Worm (Caenorhabditis elegans) whole organism, L1 larva: ENCODE data around the gene Y110A2AL.5.

Experiments used
- alr-1 ChIP-seq: fragments of 200-800 bp; sonication (Bioruptor generic); optimal IDR thresholded peaks from 2 replicates; lab custom pipeline; 2018; ENCODE audit warnings: borderline replicate concordance, mild to moderate bottlenecking, missing genetic modification characterization, missing compliant biosample characterization
- aly-2 ChIP-seq: fragments of 150-350 bp; optimal IDR thresholded peaks from 2 replicates; lab custom pipeline; 2014; ENCODE audit warnings: missing biosample characterization, missing genetic modification characterization
- blmp-1 ChIP-seq: fragments of 150-350 bp; optimal IDR thresholded peaks from 2 replicates; lab custom pipeline; 2014; ENCODE audit warnings: missing biosample characterization, missing genetic modification characterization
- ceh-63 ChIP-seq: fragments of 200-800 bp; sonication (Bioruptor generic); optimal IDR thresholded peaks from 2 replicates; lab custom pipeline; 2018; ENCODE audit warnings: mild to moderate bottlenecking, missing genetic modification characterization, missing compliant biosample characterization
- ceh-90 ChIP-seq: sonication (generic microtip); optimal IDR thresholded peaks from 2 replicates; lab custom pipeline; 2016; ENCODE audit warnings: missing genetic modification characterization, missing compliant biosample characterization
- ces-1 ChIP-seq: fragments of 150-350 bp; optimal IDR thresholded peaks from 2 replicates; lab custom pipeline; 2014; ENCODE audit warnings: missing biosample characterization, missing genetic modification reagents, missing genetic modification characterization
- dpl-1 ChIP-seq, 3 experiments: fragments of 150-350 bp in 2 of 3; sonication (generic microtip) in 1 of 3; optimal IDR thresholded peaks; 2 replicates each; lab custom pipeline; 2014 to 2017; ENCODE audit warnings: missing biosample characterization in 3 of 3, missing genetic modification characterization in 3 of 3, missing genetic modification reagents in 3 of 3
- efl-1 ChIP-seq, 4 experiments: fragments of 150-350 bp; optimal IDR thresholded peaks in 3 of 4; peaks in 1 of 4; 1 replicate in 1 of 4; 2 replicates in 3 of 4; lab custom pipeline; 2014; ENCODE audit warnings: missing biosample characterization in 2 of 4, missing genetic modification characterization in 2 of 4, missing genetic modification reagents in 2 of 4
- efl-3 ChIP-seq: fragments of 200-800 bp; sonication (Bioruptor generic); optimal IDR thresholded peaks from 2 replicates; lab custom pipeline; 2018; ENCODE audit warnings: mild to moderate bottlenecking, missing genetic modification characterization, missing compliant biosample characterization
- elt-2 ChIP-seq: sonication (generic microtip); optimal IDR thresholded peaks from 2 replicates; lab custom pipeline; 2016; ENCODE audit warnings: missing genetic modification characterization, mild to moderate bottlenecking, inconsistent platforms, missing compliant biosample characterization, missing genetic modification reagents
- elt-3 ChIP-seq, 6 experiments: fragments of 150-350 bp in 1 of 6; sonication (generic microtip); optimal IDR thresholded peaks; 2 replicates each; lab custom pipeline; 2017 to 2018; ENCODE audit warnings: missing biosample characterization in 6 of 6, missing genetic modification characterization in 6 of 6, inconsistent platforms in 1 of 6
- fkh-4 ChIP-seq: sonication (generic microtip); optimal IDR thresholded peaks from 2 replicates; lab custom pipeline; 2016; ENCODE audit warnings: missing compliant biosample characterization, missing genetic modification characterization, borderline replicate concordance
- hlh-17 ChIP-seq: fragments of 200-800 bp; sonication (Bioruptor generic); optimal IDR thresholded peaks from 2 replicates; lab custom pipeline; 2018; ENCODE audit warnings: missing genetic modification characterization, mild to moderate bottlenecking, missing compliant biosample characterization, moderate library complexity, borderline replicate concordance
- hpl-2 ChIP-seq: fragments of 150-350 bp; optimal IDR thresholded peaks from 2 replicates; lab custom pipeline; 2014; ENCODE audit warnings: missing biosample characterization, missing genetic modification reagents, missing genetic modification characterization
- isw-1 ChIP-seq: fragments of 200-800 bp; sonication (Bioruptor generic); IDR thresholded peaks from 2 replicates; pipeline ENCODE4 v1.3.6; 2022; ENCODE audit warnings: missing genetic modification characterization, missing compliant biosample characterization
- lin-13 ChIP-seq: fragments of 150-350 bp; optimal IDR thresholded peaks from 2 replicates; lab custom pipeline; 2014; ENCODE audit warnings: missing biosample characterization, missing genetic modification reagents, missing genetic modification characterization
- lin-14 ChIP-seq: fragments of 200-800 bp; sonication (Bioruptor generic); optimal IDR thresholded peaks from 2 replicates; lab custom pipeline; 2018; ENCODE audit warnings: mild to moderate bottlenecking, missing genetic modification characterization, moderate library complexity, missing compliant biosample characterization
- lin-39 ChIP-seq: fragments of 150-350 bp; optimal IDR thresholded peaks from 2 replicates; lab custom pipeline; 2014; ENCODE audit warnings: missing biosample characterization, missing genetic modification reagents, missing genetic modification characterization
- lsy-2 ChIP-seq, 2 experiments: fragments of 150-350 bp; optimal IDR thresholded peaks; 2 replicates each; lab custom pipeline; 2014; ENCODE audit warnings: missing biosample characterization in 2 of 2, missing genetic modification characterization in 2 of 2
- mab-9 ChIP-seq: fragments of 200-800 bp; sonication (Bioruptor generic); IDR thresholded peaks from 2 replicates; pipeline ENCODE4 v1.3.6; 2022; ENCODE audit warnings: missing genetic modification reagents, missing genetic modification characterization, missing compliant biosample characterization
- mef-2 ChIP-seq: fragments of 150-350 bp; optimal IDR thresholded peaks from 2 replicates; lab custom pipeline; 2014; ENCODE audit warnings: missing biosample characterization, missing genetic modification characterization
- mep-1 ChIP-seq: fragments of 150-350 bp; optimal IDR thresholded peaks from 2 replicates; lab custom pipeline; 2014; ENCODE audit warnings: missing biosample characterization, missing genetic modification characterization
- nhr-20 ChIP-seq: sonication (generic microtip); optimal IDR thresholded peaks from 2 replicates; lab custom pipeline; 2016; ENCODE audit warnings: mild to moderate bottlenecking, missing genetic modification characterization, missing compliant biosample characterization
- nhr-71 ChIP-seq: sonication (generic microtip); optimal IDR thresholded peaks from 2 replicates; lab custom pipeline; 2016; ENCODE audit warnings: mild to moderate bottlenecking, missing genetic modification characterization, moderate library complexity, missing compliant biosample characterization
- nhr-76 ChIP-seq: sonication (generic microtip); optimal IDR thresholded peaks from 2 replicates; lab custom pipeline; 2017; ENCODE audit warnings: missing biosample characterization, missing genetic modification characterization
- nhr-77 ChIP-seq: fragments of 150-350 bp; optimal IDR thresholded peaks from 2 replicates; lab custom pipeline; 2014; ENCODE audit warnings: missing biosample characterization, missing genetic modification characterization
- nhr-90 ChIP-seq: sonication (generic microtip); optimal IDR thresholded peaks from 2 replicates; lab custom pipeline; 2016; ENCODE audit warnings: mild to moderate bottlenecking, missing genetic modification characterization, missing compliant biosample characterization; ENCODE audit not compliant: poor library complexity
- pag-3 ChIP-seq: sonication (generic microtip); optimal IDR thresholded peaks from 2 replicates; lab custom pipeline; 2017; ENCODE audit warnings: missing genetic modification characterization, mild to moderate bottlenecking, missing compliant biosample characterization, antibody characterized with exemption, borderline replicate concordance; ENCODE audit not compliant: insufficient read depth
- pax-3 ChIP-seq: fragments of 200-800 bp; sonication (Bioruptor generic); optimal IDR thresholded peaks from 2 replicates; lab custom pipeline; 2018; ENCODE audit warnings: mild to moderate bottlenecking, missing genetic modification characterization, moderate library complexity, missing compliant biosample characterization
- pqm-1 ChIP-seq: sonication (generic microtip); optimal IDR thresholded peaks from 3 replicates; lab custom pipeline; 2017; ENCODE audit warnings: missing biosample characterization, missing genetic modification characterization
- snpc-4 ChIP-seq: fragments of 150-350 bp; optimal IDR thresholded peaks from 2 replicates; lab custom pipeline; 2014; ENCODE audit warnings: missing biosample characterization, missing genetic modification characterization
- snu-23 ChIP-seq: sonication (generic microtip); optimal IDR thresholded peaks from 2 replicates; lab custom pipeline; 2016; ENCODE audit warnings: missing genetic modification characterization, missing compliant biosample characterization
- sptf-1 ChIP-seq: fragments of 150-350 bp; optimal IDR thresholded peaks from 2 replicates; lab custom pipeline; 2014; ENCODE audit warnings: missing biosample characterization, missing genetic modification characterization
- unc-62 ChIP-seq: fragments of 150-350 bp; optimal IDR thresholded peaks from 2 replicates; lab custom pipeline; 2014; ENCODE audit warnings: missing biosample characterization, missing genetic modification reagents, missing genetic modification characterization
- unc-86 ChIP-seq: sonication (generic microtip); optimal IDR thresholded peaks from 2 replicates; lab custom pipeline; 2016; ENCODE audit warnings: missing genetic modification characterization, missing compliant biosample characterization
- zag-1 ChIP-seq: fragments of 150-350 bp; optimal IDR thresholded peaks from 2 replicates; lab custom pipeline; 2014; ENCODE audit warnings: missing biosample characterization, missing genetic modification characterization

The Y110A2AL.5 gene

DNA sequence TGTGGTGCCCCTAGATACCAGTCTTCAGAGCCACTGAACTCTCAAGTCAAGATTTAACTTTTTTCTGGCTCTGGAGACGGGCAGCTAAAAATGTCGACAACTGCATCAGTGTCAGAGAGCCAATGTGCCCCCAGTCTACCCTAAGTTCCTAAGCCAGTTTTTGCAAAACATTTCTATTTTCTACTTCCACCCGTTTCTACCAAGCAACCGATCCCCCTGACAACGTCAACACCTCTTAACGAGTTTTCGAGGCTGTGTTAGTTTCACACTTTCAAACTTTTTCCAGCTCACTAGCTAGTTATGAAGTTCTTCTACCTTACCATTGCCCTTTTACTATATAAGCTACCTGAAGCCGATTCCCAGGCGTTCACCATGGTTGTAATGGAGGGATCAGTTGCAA lies at the start of gene Y110A2AL.5:
Gene Y110A2AL.5 (plus strand): TSS at position 301 of the 400 bp plus-strand sequence.
- TF ChIP-seq mef-2 (no peak), mep-1 (tag; lab: Kevin White, UChicago) (no peak), ceh-90 (no peak), aly-2 (tag; lab: Kevin White, UChicago) (no peak), pag-3 (tag; lab: Kevin White, UChicago) (no peak), hlh-17 (GFP tag; lab: Kevin White, UChicago) (no peak)

DNA sequence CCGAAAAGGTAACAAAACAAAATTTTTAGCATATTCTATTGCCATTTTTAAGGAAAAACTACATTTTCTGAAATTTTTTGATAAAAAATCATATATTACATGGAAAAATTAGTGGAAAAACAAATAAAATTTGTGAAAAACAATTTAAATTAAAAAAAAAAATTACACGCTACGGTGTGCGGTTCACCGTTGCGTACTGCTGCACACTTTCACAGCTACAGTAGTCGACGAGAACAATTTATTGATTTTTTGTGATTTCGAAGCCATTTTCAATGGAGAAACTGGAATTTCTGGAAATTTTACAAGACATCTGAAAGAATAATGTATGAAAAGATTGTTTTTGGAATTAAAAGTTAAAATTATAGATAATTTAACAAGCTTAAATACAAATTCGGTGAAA lies 49.3 kb upstream of the Y110A2AL.5 start:
- TF ChIP-seq unc-62 (GFP tag; lab: Kevin White, UChicago): no peak
- TF ChIP-seq dpl-1 (GFP tag; optimal IDR thresholded peaks at IDR 0.05; lab: Kevin White, UChicago): no peak
- no peak for TF ChIP-seq efl-1 (optimal IDR thresholded peaks at IDR 0.05; lab: Kevin White, UChicago)
- TF ChIP-seq efl-1 (GFP tag; optimal IDR thresholded peaks at IDR 0.05 in 1 of 2; lab: Kevin White, UChicago): no peak
- TF ChIP-seq efl-3 (GFP tag; lab: Kevin White, UChicago): no peak
- no peak for TF ChIP-seq snpc-4 (tag; lab: Kevin White, UChicago)
- no peak for TF ChIP-seq aly-2 (tag; lab: Kevin White, UChicago)
- TF ChIP-seq nhr-90 (tag; lab: Kevin White, UChicago): no peak
- TF ChIP-seq nhr-77: no peak
- TF ChIP-seq blmp-1 (tag; lab: Kevin White, UChicago): no peak
- no peak for TF ChIP-seq ces-1 (GFP tag; lab: Kevin White, UChicago)
- TF ChIP-seq unc-86 (tag; lab: Kevin White, UChicago): no peak
- TF ChIP-seq pqm-1: no peak
- no peak for TF ChIP-seq elt-2 (tag; lab: Kevin White, UChicago)
- no peak for TF ChIP-seq lin-13 (GFP tag; lab: Kevin White, UChicago)
- TF ChIP-seq snu-23 (GFP tag; lab: Kevin White, UChicago): no peak
- no peak for TF ChIP-seq pag-3 (tag; lab: Kevin White, UChicago)
- no peak for TF ChIP-seq mab-9
- TF ChIP-seq, all 84 proteins: peak for 0

DNA sequence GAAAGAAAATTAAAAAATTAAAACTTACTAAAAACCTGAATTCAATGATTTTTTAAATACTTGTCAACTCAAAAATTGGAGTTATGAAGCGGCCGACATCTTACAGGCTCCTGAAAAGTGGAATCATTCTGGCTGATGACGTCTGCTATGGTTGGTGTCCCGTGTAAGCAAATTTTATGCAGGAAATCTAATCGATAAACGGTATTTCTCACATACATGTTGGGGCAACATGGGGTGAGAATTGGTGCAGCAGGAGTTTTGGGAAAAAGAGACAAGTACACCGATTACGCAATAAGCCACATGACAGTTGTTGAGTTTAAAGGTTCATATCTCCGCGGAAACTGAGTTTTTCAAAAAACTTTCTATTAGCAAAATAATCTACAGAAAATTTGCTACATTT lies 48.9 kb upstream of the Y110A2AL.5 start, which contains the start of gene K12H6.2:
Gene K12H6.2 (minus strand): TSS at position 101 of the 400 bp plus-strand sequence.
- no peak for TF ChIP-seq nhr-76 (tag; lab: Kevin White, UChicago)
- no peak for TF ChIP-seq snu-23 (GFP tag; lab: Kevin White, UChicago)
- no peak for TF ChIP-seq elt-3 (tag; optimal IDR thresholded peaks at IDR 0.05; lab: Kevin White, UChicago)
- no peak for TF ChIP-seq unc-62 (GFP tag; lab: Kevin White, UChicago)

DNA sequence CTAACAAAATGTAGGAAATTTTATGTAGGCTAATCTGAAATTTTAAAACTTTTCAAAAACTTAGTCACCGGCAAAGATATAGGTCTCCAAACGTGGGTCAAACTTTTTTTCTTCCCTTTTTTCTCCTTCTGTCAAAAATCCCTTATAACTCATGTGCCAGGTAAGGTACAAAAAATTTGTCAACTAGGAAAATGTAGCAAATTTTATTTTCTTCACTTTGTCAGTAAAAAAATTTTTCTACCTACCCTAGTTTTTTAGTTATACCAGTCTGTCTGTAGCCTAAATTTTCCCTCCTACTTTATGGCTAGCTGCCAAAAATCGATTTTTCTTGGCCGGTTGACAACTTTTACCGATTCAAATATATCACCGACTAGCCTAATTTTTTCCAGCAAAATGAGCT lies 47.7 kb upstream of the Y110A2AL.5 start, which contains the start of gene set-13:
Gene set-13 (plus strand): TSS at position 301 of the 400 bp plus-strand sequence.
- no peak for TF ChIP-seq zag-1
- no peak for TF ChIP-seq elt-3 (tag; optimal IDR thresholded peaks at IDR 0.05; lab: Kevin White, UChicago)
- no peak for TF ChIP-seq nhr-71 (tag; lab: Kevin White, UChicago)
- TF ChIP-seq fkh-4 (tag; lab: Kevin White, UChicago): no peak
- no peak for TF ChIP-seq pax-3
- TF ChIP-seq ceh-63: no peak
- no peak for TF ChIP-seq isw-1
- TF ChIP-seq nhr-20 (tag; lab: Kevin White, UChicago): no peak
- no peak for TF ChIP-seq hpl-2 (GFP tag; lab: Kevin White, UChicago)
- no peak for TF ChIP-seq mep-1 (tag; lab: Kevin White, UChicago)
- no peak for TF ChIP-seq ces-1 (GFP tag; lab: Kevin White, UChicago)
- TF ChIP-seq lin-14 (GFP tag; lab: Kevin White, UChicago): no peak
- TF ChIP-seq lin-39: no peak
- no peak for TF ChIP-seq lsy-2 (tag; optimal IDR thresholded peaks at IDR 0.05; lab: Kevin White, UChicago)
- TF ChIP-seq sptf-1 (tag; lab: Kevin White, UChicago): no peak
- TF ChIP-seq alr-1 (tag; lab: Kevin White, UChicago): no peak
- TF ChIP-seq, all 84 proteins: peak for 0
